Worm (Caenorhabditis elegans): ENCODE measurements around the gene tag-273.
"Not testable (repeated sequence)": the region's sequence is repeated elsewhere in the genome, so short reads cannot be mapped to it uniquely, and the experiment has no call there.

DNA sequence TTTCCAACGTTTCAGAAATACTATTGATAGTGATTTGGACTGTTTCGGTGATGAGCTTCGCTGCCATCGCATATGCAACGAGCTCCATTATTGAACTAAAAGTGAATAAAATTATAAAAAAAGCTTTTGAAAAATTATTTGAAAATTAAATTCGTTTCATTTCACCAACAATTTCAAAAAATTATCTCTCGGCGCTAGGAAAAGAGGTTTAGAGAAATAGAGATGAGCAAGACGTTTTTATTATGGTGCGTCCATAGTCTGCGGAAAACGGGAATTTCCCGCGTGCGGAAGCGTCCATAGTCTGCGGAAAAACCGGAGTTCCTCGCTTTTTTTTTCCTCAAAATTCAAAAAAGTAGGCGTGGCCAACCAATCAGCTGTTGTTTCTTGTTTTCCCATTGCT, 46.9 kb upstream of the tag-273 start, which contains the start of gene pals-30:
- not testable (repeated sequence) for TF ChIP-seq nhr-237, zag-1, snpc-4, nhr-76, lin-15B (tag; optimal IDR thresholded peaks at IDR 0.05)
